Fruit fly (Drosophila melanogaster) whole organism, prepupa: ENCODE measurements around the gene Gen.

Experiments
- Blimp-1 ChIP-seq: fragments of 200-800 bp; sonication (Bioruptor generic); optimal IDR thresholded peaks from 3 replicates; lab custom pipeline; 2017; ENCODE audit warnings: missing biosample characterization, missing genetic modification characterization, mild to moderate bottlenecking, moderate library complexity, missing genetic modification reagents
- CG10631 ChIP-seq: fragments of 200-800 bp; sonication (Bioruptor generic); optimal IDR thresholded peaks from 2 replicates; lab custom pipeline; 2016; ENCODE audit warnings: missing biosample characterization, missing genetic modification characterization
- CG10669 ChIP-seq: fragments of 200-800 bp; sonication (Bioruptor generic); optimal IDR thresholded peaks from 3 replicates; lab custom pipeline; 2018; ENCODE audit warnings: missing biosample characterization, mild to moderate bottlenecking, missing genetic modification characterization, moderate library complexity
- CG11294 ChIP-seq: fragments of 200-800 bp; sonication (Bioruptor generic); IDR thresholded peaks from 2 replicates; pipeline ENCODE4 v1.3.6; 2022; ENCODE audit warnings: missing biosample characterization, missing genetic modification characterization
- CG11762 ChIP-seq: fragments of 200-800 bp; sonication (Bioruptor generic); optimal IDR thresholded peaks from 3 replicates; lab custom pipeline; 2016; ENCODE audit warnings: missing biosample characterization, missing genetic modification characterization; ENCODE audit not compliant: insufficient read depth
- CG11902 ChIP-seq: fragments of 200-800 bp; sonication (Bioruptor generic); optimal IDR thresholded peaks from 3 replicates; lab custom pipeline; 2016; ENCODE audit warnings: missing biosample characterization, missing genetic modification characterization
- CG15336 ChIP-seq: fragments of 200-800 bp; sonication (Bioruptor generic); IDR thresholded peaks from 2 replicates; pipeline ENCODE4 v1.3.6; 2022; ENCODE audit warnings: missing biosample characterization, missing genetic modification characterization
- CG1621 ChIP-seq: fragments of 200-800 bp; sonication (Bioruptor generic); optimal IDR thresholded peaks from 3 replicates; lab custom pipeline; 2018; ENCODE audit warnings: missing biosample characterization, mild to moderate bottlenecking, missing genetic modification characterization
- CG16779 ChIP-seq: fragments of 200-800 bp; sonication (Bioruptor generic); optimal IDR thresholded peaks from 3 replicates; lab custom pipeline; 2017; ENCODE audit warnings: missing biosample characterization, mild to moderate bottlenecking, missing genetic modification characterization
- CG3032 ChIP-seq: fragments of 200-800 bp; optimal IDR thresholded peaks from 2 replicates; lab custom pipeline; 2019; ENCODE audit warnings: missing biosample characterization, mild to moderate bottlenecking, missing genetic modification characterization, moderate library complexity
- CG31627 ChIP-seq: fragments of 200-800 bp; sonication (Bioruptor generic); optimal IDR thresholded peaks from 3 replicates; lab custom pipeline; 2016; ENCODE audit warnings: missing biosample characterization, missing genetic modification characterization
- CG3919 ChIP-seq: fragments of 200-800 bp; sonication (Bioruptor generic); optimal IDR thresholded peaks from 3 replicates; lab custom pipeline; 2016; ENCODE audit warnings: missing biosample characterization, missing genetic modification characterization
- CG6163 ChIP-seq: fragments of 200-800 bp; sonication (Bioruptor generic); IDR thresholded peaks from 3 replicates; pipeline ENCODE4 v1.3.6; 2022; ENCODE audit warnings: missing biosample characterization, missing genetic modification characterization
- CG6276 ChIP-seq: fragments of 200-800 bp; sonication (Bioruptor generic); optimal IDR thresholded peaks from 2 replicates; lab custom pipeline; 2017; ENCODE audit warnings: missing biosample characterization, mild to moderate bottlenecking, missing genetic modification characterization
- CG6792 ChIP-seq: fragments of 200-800 bp; sonication (Bioruptor generic); optimal IDR thresholded peaks from 3 replicates; lab custom pipeline; 2016; ENCODE audit warnings: missing biosample characterization, missing genetic modification characterization
- CG6808 ChIP-seq: fragments of 200-800 bp; sonication (Bioruptor generic); optimal IDR thresholded peaks from 3 replicates; lab custom pipeline; 2017; ENCODE audit warnings: missing biosample characterization, missing genetic modification characterization, mild to moderate bottlenecking, moderate library complexity, missing genetic modification reagents
- CG6854 ChIP-seq: fragments of 200-800 bp; sonication (Bioruptor generic); optimal IDR thresholded peaks from 2 replicates; lab custom pipeline; 2017; ENCODE audit warnings: missing biosample characterization, mild to moderate bottlenecking, missing genetic modification characterization
- CG7368 ChIP-seq: fragments of 200-800 bp; sonication (Bioruptor generic); optimal IDR thresholded peaks from 3 replicates; lab custom pipeline; 2016; ENCODE audit warnings: missing biosample characterization, missing genetic modification characterization
- CG8119 ChIP-seq: fragments of 200-800 bp; sonication (Bioruptor generic); IDR thresholded peaks from 3 replicates; pipeline ENCODE4 v1.3.6; 2022; ENCODE audit warnings: missing biosample characterization, missing genetic modification characterization
- CG8632 ChIP-seq: fragments of 200-800 bp; sonication (Bioruptor generic); optimal IDR thresholded peaks from 3 replicates; lab custom pipeline; 2016; ENCODE audit warnings: missing biosample characterization, missing genetic modification characterization
- CG9139 ChIP-seq: fragments of 200-800 bp; sonication (Bioruptor generic); optimal IDR thresholded peaks from 3 replicates; lab custom pipeline; 2017; ENCODE audit warnings: missing biosample characterization, mild to moderate bottlenecking, missing genetic modification characterization
- Eip75B ChIP-seq: fragments of 200-800 bp; sonication (Bioruptor generic); optimal IDR thresholded peaks from 3 replicates; lab custom pipeline; 2016; ENCODE audit warnings: missing biosample characterization, missing genetic modification characterization
- Eip78C ChIP-seq: fragments of 200-800 bp; sonication (Bioruptor generic); peaks from one replicate; lab custom pipeline; 2016; ENCODE audit warnings: missing biosample characterization, missing genetic modification characterization
- Ets21C ChIP-seq: fragments of 200-800 bp; sonication (Bioruptor generic); optimal IDR thresholded peaks from 3 replicates; lab custom pipeline; 2016; ENCODE audit warnings: missing biosample characterization, missing genetic modification characterization
- Ets96B ChIP-seq: fragments of 200-800 bp; optimal IDR thresholded peaks from 2 replicates; lab custom pipeline; 2019; ENCODE audit warnings: missing biosample characterization, mild to moderate bottlenecking, missing genetic modification characterization, moderate library complexity
- Gug ChIP-seq: fragments of 200-800 bp; sonication (Bioruptor generic); IDR thresholded peaks from 2 replicates; pipeline ENCODE4 v1.3.6; 2022; ENCODE audit warnings: missing biosample characterization, missing genetic modification characterization
- Hr38 ChIP-seq: sonication (Bioruptor generic); optimal IDR thresholded peaks from 2 replicates; lab custom pipeline; 2016; ENCODE audit warnings: missing biosample characterization, missing genetic modification characterization
- Hr39 ChIP-seq: fragments of 200-800 bp; sonication (Bioruptor generic); optimal IDR thresholded peaks from 2 replicates; lab custom pipeline; 2016; ENCODE audit warnings: missing biosample characterization, missing genetic modification characterization
- Hr4 ChIP-seq: fragments of 200-800 bp; sonication (Bioruptor generic); optimal IDR thresholded peaks from 3 replicates; lab custom pipeline; 2016; ENCODE audit warnings: missing biosample characterization, missing genetic modification characterization
- OdsH ChIP-seq: fragments of 200-800 bp; sonication (Bioruptor generic); optimal IDR thresholded peaks from 3 replicates; lab custom pipeline; 2016; ENCODE audit warnings: missing biosample characterization, missing genetic modification characterization
- Smox ChIP-seq: fragments of 200-800 bp; sonication (Bioruptor generic); optimal IDR thresholded peaks from 3 replicates; lab custom pipeline; 2016; ENCODE audit warnings: missing biosample characterization, missing genetic modification characterization
- Sox102F ChIP-seq: fragments of 200-800 bp; sonication (Bioruptor generic); optimal IDR thresholded peaks from 2 replicates; lab custom pipeline; 2016; ENCODE audit warnings: missing biosample characterization, mild to moderate bottlenecking, missing genetic modification characterization
- Sox14 ChIP-seq: fragments of 200-800 bp; sonication (Bioruptor generic); optimal IDR thresholded peaks from 3 replicates; lab custom pipeline; 2016; ENCODE audit warnings: missing biosample characterization, missing genetic modification characterization
- Sox15 ChIP-seq: fragments of 200-800 bp; sonication (Bioruptor generic); optimal IDR thresholded peaks from 3 replicates; lab custom pipeline; 2016; ENCODE audit warnings: missing biosample characterization, missing genetic modification characterization
- achi ChIP-seq: fragments of 200-800 bp; sonication (Bioruptor generic); optimal IDR thresholded peaks from 3 replicates; lab custom pipeline; 2016; ENCODE audit warnings: missing biosample characterization, missing genetic modification characterization
- acj6 ChIP-seq: fragments of 200-800 bp; sonication (Bioruptor generic); optimal IDR thresholded peaks from 3 replicates; lab custom pipeline; 2016; ENCODE audit warnings: missing biosample characterization, missing genetic modification characterization
- cyc ChIP-seq: fragments of 200-800 bp; sonication (Bioruptor generic); optimal IDR thresholded peaks from 3 replicates; lab custom pipeline; 2016; ENCODE audit warnings: missing biosample characterization, missing genetic modification characterization
- dac ChIP-seq: fragments of 200-800 bp; sonication (Bioruptor generic); optimal IDR thresholded peaks from 2 replicates; lab custom pipeline; 2017; ENCODE audit warnings: missing biosample characterization, mild to moderate bottlenecking, missing genetic modification characterization
- dsx ChIP-seq: fragments of 200-800 bp; optimal IDR thresholded peaks from 3 replicates; lab custom pipeline; 2019; ENCODE audit warnings: missing biosample characterization, mild to moderate bottlenecking, missing genetic modification characterization, moderate library complexity; ENCODE audit not compliant: poor library complexity, severe bottlenecking
- eg ChIP-seq: fragments of 200-800 bp; sonication (Bioruptor generic); IDR thresholded peaks from 3 replicates; pipeline ENCODE4 v1.3.6; 2022; ENCODE audit warnings: missing biosample characterization, missing genetic modification characterization
- fd59A ChIP-seq: fragments of 200-800 bp; sonication (Bioruptor generic); optimal IDR thresholded peaks from 2 replicates; lab custom pipeline; 2017; ENCODE audit warnings: missing biosample characterization, mild to moderate bottlenecking, missing genetic modification characterization, missing genetic modification reagents
- fd85E ChIP-seq: fragments of 200-800 bp; sonication (Bioruptor generic); optimal IDR thresholded peaks from 3 replicates; lab custom pipeline; 2016; ENCODE audit warnings: missing biosample characterization, missing genetic modification characterization
- fkh ChIP-seq: fragments of 200-800 bp; sonication (Bioruptor generic); optimal IDR thresholded peaks from 3 replicates; lab custom pipeline; 2017; ENCODE audit warnings: missing biosample characterization, mild to moderate bottlenecking, missing genetic modification characterization, moderate library complexity
- lz ChIP-seq: fragments of 200-800 bp; sonication (Bioruptor generic); optimal IDR thresholded peaks from 3 replicates; lab custom pipeline; 2016; ENCODE audit warnings: missing biosample characterization, missing genetic modification characterization
- net ChIP-seq: fragments of 200-800 bp; sonication (Bioruptor generic); optimal IDR thresholded peaks from 3 replicates; lab custom pipeline; 2016; ENCODE audit warnings: missing biosample characterization, missing genetic modification characterization
- pdm3 ChIP-seq: fragments of 200-800 bp; sonication (Bioruptor generic); optimal IDR thresholded peaks from 3 replicates; lab custom pipeline; 2016; ENCODE audit warnings: missing biosample characterization, missing genetic modification characterization
- salr ChIP-seq, 2 experiments: fragments of 200-800 bp; sonication (Bioruptor generic); optimal IDR thresholded peaks; 3 replicates each; lab custom pipeline; 2016 to 2018; ENCODE audit warnings: missing biosample characterization in 2 of 2, missing genetic modification characterization in 2 of 2, mild to moderate bottlenecking in 1 of 2
- spab ChIP-seq: fragments of 200-800 bp; sonication (Bioruptor generic); optimal IDR thresholded peaks from 2 replicates; lab custom pipeline; 2017; ENCODE audit warnings: missing biosample characterization, mild to moderate bottlenecking, missing genetic modification characterization, missing genetic modification reagents

Gen gene

DNA sequence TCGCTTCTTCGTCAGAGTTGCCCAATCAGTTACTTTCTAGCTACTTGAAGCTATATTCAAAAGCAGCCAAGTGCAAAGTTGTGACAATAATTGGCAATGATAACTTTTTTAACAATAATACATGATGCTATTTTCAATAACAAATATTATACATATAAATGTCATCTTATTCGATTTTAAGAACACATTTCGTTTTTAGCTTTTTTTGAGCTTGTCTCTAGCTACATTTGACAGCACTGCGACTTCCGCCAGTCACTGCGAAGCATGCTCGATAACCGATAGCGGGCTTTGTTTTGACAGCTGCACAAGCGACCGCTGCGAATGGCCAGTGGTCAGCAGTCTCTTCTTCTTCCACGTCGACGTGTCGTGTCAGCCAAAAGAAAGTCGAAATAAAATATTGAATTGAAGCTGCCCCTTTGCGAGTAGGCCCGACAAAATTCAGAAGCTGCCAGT is at the start of gene Gen, which contains the start of gene Srp54k (continued):
- TF ChIP-seq dsx (no peak), CG10669 (GFP tag; lab: Kevin White, UChicago) (no peak), CG3919 (GFP tag; lab: Kevin White, UChicago) (no peak), CG8632 (no peak), Eip78C (GFP tag; lab: Kevin White, UChicago) (no peak), CG11902 (GFP tag; lab: Kevin White, UChicago) (no peak), CG7368 (GFP tag; lab: Kevin White, UChicago) (no peak)
- TF ChIP-seq, all 60 proteins: peak for 8

DNA sequence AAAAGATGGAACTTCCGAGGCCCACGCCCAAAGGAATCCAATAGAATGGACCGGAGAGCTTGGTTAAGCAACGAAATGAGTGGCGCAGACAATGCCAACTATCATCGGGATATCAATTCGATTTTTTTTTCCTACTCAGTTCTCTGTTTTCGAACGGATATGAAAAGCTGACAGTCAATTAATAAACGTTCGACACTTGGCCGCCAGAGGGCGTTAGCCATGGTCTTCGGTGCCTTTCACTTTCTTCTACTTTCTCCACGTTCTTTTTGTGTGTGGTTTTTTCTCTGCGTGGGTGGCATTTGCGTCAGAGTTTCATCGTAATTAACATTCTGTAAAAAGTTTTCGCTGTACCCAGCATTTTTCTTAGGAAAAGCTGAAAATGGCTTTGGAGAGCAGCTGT is 49.6 kb upstream of the Gen start:
- TF ChIP-seq eg (GFP tag; lab: Robert Waterston, UW) = no peak

DNA sequence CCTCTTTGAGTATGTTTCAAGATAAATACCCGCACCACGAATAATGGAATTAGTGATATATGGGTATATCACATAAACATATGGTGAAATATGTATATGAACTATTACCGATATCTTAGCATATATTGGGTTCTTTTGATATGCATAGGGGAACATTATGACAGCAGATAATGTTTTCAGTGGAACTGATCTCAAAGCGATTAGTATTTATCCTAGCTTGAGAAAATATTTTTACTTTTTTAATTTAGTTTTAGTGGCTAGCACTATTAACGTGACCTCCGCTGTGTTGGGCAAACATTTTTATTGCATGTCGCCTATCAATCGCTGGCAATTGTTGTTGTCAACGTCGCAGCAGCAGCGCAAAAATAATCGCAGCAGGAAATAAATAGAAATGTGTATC is 36.2 kb upstream of the Gen start:
- peak; percentile 43 for TF ChIP-seq CG31627
- peak; percentile 29 for TF ChIP-seq fd59A (GFP tag; lab: Kevin White, UChicago)
- no peak for TF ChIP-seq CG6854 (GFP tag; lab: Kevin White, UChicago)
- TF ChIP-seq CG8632 = peak; percentile 7
- peak; percentile 30 for TF ChIP-seq CG11762
- no peak for TF ChIP-seq CG1621 (tag; lab: Kevin White, UChicago)
- TF ChIP-seq Smox = peak; percentile 36
- peak; percentile 6 for TF ChIP-seq Sox102F (GFP tag; lab: Kevin White, UChicago)
- peak; percentile 41 for TF ChIP-seq achi (GFP tag; lab: Kevin White, UChicago)
- peak; percentile 26 for TF ChIP-seq dsx
- peak; percentile 46 for TF ChIP-seq spab (GFP tag; lab: Kevin White, UChicago)
- no peak for TF ChIP-seq dac (GFP tag; lab: Kevin White, UChicago)
- no peak for TF ChIP-seq CG16779 (tag; lab: Kevin White, UChicago)
- peak; percentile 58 for TF ChIP-seq Sox14
- TF ChIP-seq Hr39 (GFP tag; lab: Kevin White, UChicago) = peak; percentile 51
- TF ChIP-seq Sox15 (GFP tag; lab: Kevin White, UChicago) = no peak
- TF ChIP-seq CG15336 (GFP tag; lab: Robert Waterston, UW) = peak; percentile 57
- TF ChIP-seq lz (GFP tag; lab: Kevin White, UChicago) = peak; percentile 30
- no peak for TF ChIP-seq Hr38 (GFP tag; lab: Kevin White, UChicago)
- TF ChIP-seq CG3032 (tag; lab: Kevin White, UChicago) = peak; percentile 6
- TF ChIP-seq CG6163 (GFP tag; lab: Robert Waterston, UW) = peak; percentile 63; the same call in 2 of the 3 replicates
- peak; percentile 63; the same call in 2 of the 3 replicates for TF ChIP-seq CG8119 (GFP tag; lab: Robert Waterston, UW)
- no peak for TF ChIP-seq fd85E (GFP tag; lab: Kevin White, UChicago)
- peak; percentile 48 for TF ChIP-seq CG6276
- TF ChIP-seq Gug (GFP tag; lab: Robert Waterston, UW) = peak; percentile 42
- peak; percentile 75 for TF ChIP-seq Hr4 (GFP tag; lab: Kevin White, UChicago)
- TF ChIP-seq CG10669 (GFP tag; lab: Kevin White, UChicago) = peak; percentile 47
- TF ChIP-seq CG6792 = no peak
- peak; percentile 62 for TF ChIP-seq pdm3 (GFP tag; lab: Kevin White, UChicago)
- TF ChIP-seq CG9139 (GFP tag; lab: Kevin White, UChicago) = no peak
- peak; percentile 58 for TF ChIP-seq acj6 (GFP tag; lab: Kevin White, UChicago)
- peak in 1 of 2 experiments; percentile 70 for TF ChIP-seq salr (GFP tag; optimal IDR thresholded peaks at IDR 0.05; lab: Kevin White, UChicago)
- peak; percentile 60 for TF ChIP-seq OdsH (GFP tag; lab: Kevin White, UChicago)
- no peak for TF ChIP-seq CG6808 (GFP tag; lab: Kevin White, UChicago)
- TF ChIP-seq CG10631 (GFP tag; lab: Kevin White, UChicago) = peak; percentile 33
- no peak for TF ChIP-seq fkh (GFP tag; lab: Kevin White, UChicago)
- peak; percentile 85 for TF ChIP-seq Eip78C (GFP tag; lab: Kevin White, UChicago)
- TF ChIP-seq eg (GFP tag; lab: Robert Waterston, UW) = peak; percentile 76
- no peak for TF ChIP-seq Eip75B
- peak; percentile 20 for TF ChIP-seq cyc (GFP tag; lab: Kevin White, UChicago)
- no peak for TF ChIP-seq Blimp-1 (GFP tag; lab: Kevin White, UChicago)
- peak; percentile 55 for TF ChIP-seq net (GFP tag; lab: Kevin White, UChicago)
- TF ChIP-seq CG11294 (GFP tag; lab: Robert Waterston, UW) = no peak
- TF ChIP-seq Ets21C (GFP tag; lab: Kevin White, UChicago) = no peak
- peak; percentile 55 for TF ChIP-seq Ets96B (tag; lab: Kevin White, UChicago)
